Fruit fly (Drosophila melanogaster): ENCODE data around the gene Nepl8.

Gene Nepl8

dm6 chr2L:16492617-16493203 lies 4.8 kb downstream of the Nepl8 start (continued):
- TF ChIP-seq fd64A (GFP tag; optimal IDR thresholded peaks at IDR 0.05) (peak; percentile 44), dan (GFP tag; IDR thresholded peaks at IDR 0.05) (no peak), gce (GFP tag; IDR thresholded peaks at IDR 0.05) (no peak), CG11093 (GFP tag; IDR thresholded peaks at IDR 0.05) (peak; percentile 49; the same call in 1 of the 3 replicates), ssp (GFP tag; IDR thresholded peaks at IDR 0.05) (peak; percentile 62), sima (GFP tag; optimal IDR thresholded peaks at IDR 0.05) (no peak), Camta (GFP tag; optimal IDR thresholded peaks at IDR 0.05) (peak; percentile 37), CG12155 (GFP tag; optimal IDR thresholded peaks at IDR 0.05) (peak; percentile 66), Poxn (GFP tag; IDR thresholded peaks at IDR 0.05) (0 out of 2 replicates have a peak, but pooled peaks have one; percentile 14), Eip74EF (GFP tag; optimal IDR thresholded peaks at IDR 0.05) (peak in 1 of 2 experiments; percentile 62), CG4360 (GFP tag; IDR thresholded peaks at IDR 0.05) (peak; percentile 79), CG4854 (GFP tag; optimal IDR thresholded peaks at IDR 0.05) (peak; percentile 25), CG11723 (GFP tag; optimal IDR thresholded peaks at IDR 0.05) (peak; percentile 76), CG2116 (GFP tag; optimal IDR thresholded peaks at IDR 0.05) (peak; percentile 29), repo (GFP tag; optimal IDR thresholded peaks at IDR 0.05) (peak; percentile 32), disco-r (GFP tag; optimal IDR thresholded peaks at IDR 0.05) (no peak), Mes4 (GFP tag; optimal IDR thresholded peaks at IDR 0.05) (peak; percentile 75), Taf1 (GFP tag; IDR thresholded peaks at IDR 0.05) (peak; percentile 56; the same call in 1 of the 2 replicates), MBD-R2 (GFP tag; IDR thresholded peaks at IDR 0.05) (peak; percentile 38; the same call in 1 of the 2 replicates), CG16815 (GFP tag; optimal IDR thresholded peaks at IDR 0.05) (peak; percentile 69), CG8359 (GFP tag; optimal IDR thresholded peaks at IDR 0.05; ENCODE audit: borderline replicate concordance) (peak; percentile 39), lmd (GFP tag; IDR thresholded peaks at IDR 0.05) (peak; percentile 84), pita (GFP tag; optimal IDR thresholded peaks at IDR 0.05) (no peak), insv (GFP tag; optimal IDR thresholded peaks at IDR 0.05) (peak in 1 of 2 experiments; percentile 17), CG1792 (GFP tag; optimal IDR thresholded peaks at IDR 0.05) (peak; percentile 61), CG7963 (GFP tag; IDR thresholded peaks at IDR 0.05; ENCODE audit: partially characterized antibody) (no peak), CG18262 (tag; optimal IDR thresholded peaks at IDR 0.05) (peak; percentile 84), lbe (GFP tag; optimal IDR thresholded peaks at IDR 0.05) (peak; percentile 83), Stat92E (GFP tag; optimal IDR thresholded peaks at IDR 0.05) (peak in 1 of 3 experiments; percentile 27), Doc3 (GFP tag; IDR thresholded peaks at IDR 0.05; ENCODE audit: partially characterized antibody) (no peak), trh (GFP tag; optimal IDR thresholded peaks at IDR 0.05) (no peak), CG10565 (GFP tag; optimal IDR thresholded peaks at IDR 0.05) (no peak), jigr1 (GFP tag; IDR thresholded peaks at IDR 0.05) (no peak), crp (GFP tag; optimal IDR thresholded peaks at IDR 0.05) (peak in 1 of 2 experiments; percentile 7), pan (optimal IDR thresholded peaks at IDR 0.05) (no peak), pan (GFP tag; optimal IDR thresholded peaks at IDR 0.05 in 1 of 2, IDR thresholded peaks at IDR 0.05 in 1 of 2) (peak in 1 of 2 experiments; percentile 79), shn (GFP tag; optimal IDR thresholded peaks at IDR 0.05) (peak; percentile 56), Jarid2 (GFP tag; optimal IDR thresholded peaks at IDR 0.05) (peak; percentile 46), amos (GFP tag; IDR thresholded peaks at IDR 0.05; ENCODE audit: partially characterized antibody) (no peak), Dbx (GFP tag; IDR thresholded peaks at IDR 0.05) (peak; percentile 48; the same call in 1 of the 3 replicates), CG6683 (GFP tag; optimal IDR thresholded peaks at IDR 0.05) (peak; percentile 54), ERR (GFP tag; optimal IDR thresholded peaks at IDR 0.05) (no peak), Gug (GFP tag; IDR thresholded peaks at IDR 0.05) (peak; percentile 66), tup (GFP tag; optimal IDR thresholded peaks at IDR 0.05) (peak; percentile 49), ab (GFP tag; optimal IDR thresholded peaks at IDR 0.05) (no peak), ATbp (GFP tag; optimal IDR thresholded peaks at IDR 0.05) (peak; percentile 72), CG5180 (GFP tag; optimal IDR thresholded peaks at IDR 0.05) (peak; percentile 48), CG6175 (GFP tag; IDR thresholded peaks at IDR 0.05) (no peak), chif (GFP tag; optimal IDR thresholded peaks at IDR 0.05) (peak; percentile 53 to 83)

Data from whole organism, embryonic.